Worm (Caenorhabditis elegans): ENCODE measurements around the gene srbc-6.

ce11 chrV:3169838-3170237 is at the start of gene srbc-6:
- no peak for TF ChIP-seq unc-62 (GFP tag; optimal IDR thresholded peaks at IDR 0.05)
- TF ChIP-seq ces-1 (GFP tag; optimal IDR thresholded peaks at IDR 0.05): no peak
- TF ChIP-seq snpc-4 (tag; optimal IDR thresholded peaks at IDR 0.05): no peak
